Fruit fly (Drosophila melanogaster): ENCODE measurements around the gene Cox10.

dm6 chr2L:10301918-10302317 is 29.4 kb upstream of the Cox10 start, which contains the start of gene CG13138:
- TF ChIP-seq CG14711 (tag; optimal IDR thresholded peaks at IDR 0.05) (no peak), bab1 (GFP tag; optimal IDR thresholded peaks at IDR 0.05) (no peak), kay (GFP tag; ENCODE audit: borderline replicate concordance) (no peak), ovo (GFP tag; optimal IDR thresholded peaks at IDR 0.05) (no peak), Hr96 (GFP tag; optimal IDR thresholded peaks at IDR 0.05) (no peak), toe (GFP tag; optimal IDR thresholded peaks at IDR 0.05) (no peak), CG1620 (GFP tag; optimal IDR thresholded peaks at IDR 0.05) (no peak), CG7045 (GFP tag; optimal IDR thresholded peaks at IDR 0.05) (no peak)

Data from whole organism, adult.